Worm (Caenorhabditis elegans) whole organism, L1 larva: Measurements from ENCODE around the gene T28A11.22.

Source experiments
- C34B4.2 ChIP-seq: sonication (generic microtip); optimal IDR thresholded peaks from 2 replicates; lab custom pipeline; 2017; ENCODE audit warnings: mild to moderate bottlenecking, missing genetic modification characterization, missing compliant biosample characterization
- Y116A8C.19 ChIP-seq: sonication (generic microtip); optimal IDR thresholded peaks from 2 replicates; lab custom pipeline; 2016; ENCODE audit warnings: missing compliant biosample characterization, missing genetic modification characterization, borderline replicate concordance
- aha-1 ChIP-seq: fragments of 150-350 bp; optimal IDR thresholded peaks from 2 replicates; lab custom pipeline; 2014; ENCODE audit warnings: missing biosample characterization, missing genetic modification characterization
- alr-1 ChIP-seq: fragments of 200-800 bp; sonication (Bioruptor generic); optimal IDR thresholded peaks from 2 replicates; lab custom pipeline; 2018; ENCODE audit warnings: borderline replicate concordance, mild to moderate bottlenecking, missing genetic modification characterization, missing compliant biosample characterization
- blmp-1 ChIP-seq: fragments of 150-350 bp; optimal IDR thresholded peaks from 2 replicates; lab custom pipeline; 2014; ENCODE audit warnings: missing biosample characterization, missing genetic modification characterization
- ceh-82 ChIP-seq, 3 experiments: fragments of 150-350 bp in 1 of 3; sonication (generic microtip) in 2 of 3; optimal IDR thresholded peaks; 2 replicates each; lab custom pipeline; 2014 to 2017; ENCODE audit warnings: missing biosample characterization in 3 of 3, missing genetic modification characterization in 3 of 3
- ceh-88 ChIP-seq: fragments of 200-800 bp; sonication (Bioruptor generic); IDR thresholded peaks from 2 replicates; pipeline ENCODE4 v1.3.6; 2022; ENCODE audit warnings: missing genetic modification characterization, missing compliant biosample characterization
- efl-1 ChIP-seq, 4 experiments: fragments of 150-350 bp; optimal IDR thresholded peaks in 3 of 4; peaks in 1 of 4; 1 replicate in 1 of 4; 2 replicates in 3 of 4; lab custom pipeline; 2014; ENCODE audit warnings: missing biosample characterization in 2 of 4, missing genetic modification characterization in 2 of 4, missing genetic modification reagents in 2 of 4
- efl-3 ChIP-seq: fragments of 200-800 bp; sonication (Bioruptor generic); optimal IDR thresholded peaks from 2 replicates; lab custom pipeline; 2018; ENCODE audit warnings: mild to moderate bottlenecking, missing genetic modification characterization, missing compliant biosample characterization
- egl-13 ChIP-seq: sonication (generic microtip); optimal IDR thresholded peaks from 2 replicates; lab custom pipeline; 2016; ENCODE audit warnings: missing genotype, missing genetic modification reagents, missing genetic modification characterization, missing compliant biosample characterization
- egl-27 ChIP-seq, 2 experiments: fragments of 150-350 bp in 1 of 2; sonication (generic microtip); optimal IDR thresholded peaks; 3 replicates each; lab custom pipeline; 2017 to 2018; ENCODE audit warnings: missing biosample characterization in 2 of 2, missing genetic modification characterization in 2 of 2, missing genetic modification reagents in 2 of 2
- fkh-8 ChIP-seq: sonication (generic microtip); optimal IDR thresholded peaks from 2 replicates; lab custom pipeline; 2016; ENCODE audit warnings: mild to moderate bottlenecking, missing genetic modification characterization, missing compliant biosample characterization
- fos-1 ChIP-seq: fragments of 150-350 bp; optimal IDR thresholded peaks from 2 replicates; lab custom pipeline; 2014; ENCODE audit warnings: missing biosample characterization, missing genetic modification characterization
- hlh-17 ChIP-seq: fragments of 200-800 bp; sonication (Bioruptor generic); optimal IDR thresholded peaks from 2 replicates; lab custom pipeline; 2018; ENCODE audit warnings: missing genetic modification characterization, mild to moderate bottlenecking, missing compliant biosample characterization, moderate library complexity, borderline replicate concordance
- hlh-4 ChIP-seq: sonication (generic microtip); optimal IDR thresholded peaks from 2 replicates; lab custom pipeline; 2016; ENCODE audit warnings: mild to moderate bottlenecking, missing genetic modification characterization, missing compliant biosample characterization
- isw-1 ChIP-seq: fragments of 200-800 bp; sonication (Bioruptor generic); IDR thresholded peaks from 2 replicates; pipeline ENCODE4 v1.3.6; 2022; ENCODE audit warnings: missing genetic modification characterization, missing compliant biosample characterization
- lin-13 ChIP-seq: fragments of 150-350 bp; optimal IDR thresholded peaks from 2 replicates; lab custom pipeline; 2014; ENCODE audit warnings: missing biosample characterization, missing genetic modification reagents, missing genetic modification characterization
- lin-14 ChIP-seq: fragments of 200-800 bp; sonication (Bioruptor generic); optimal IDR thresholded peaks from 2 replicates; lab custom pipeline; 2018; ENCODE audit warnings: mild to moderate bottlenecking, missing genetic modification characterization, moderate library complexity, missing compliant biosample characterization
- lin-15B ChIP-seq: fragments of 150-350 bp; sonication (generic microtip); optimal IDR thresholded peaks from 3 replicates; lab custom pipeline; 2014; ENCODE audit warnings: missing biosample characterization, missing genetic modification characterization
- lin-35 ChIP-seq, 2 experiments: fragments of 150-350 bp; optimal IDR thresholded peaks; 2 replicates each; lab custom pipeline; 2014; ENCODE audit warnings: missing biosample characterization in 2 of 2, missing genetic modification characterization in 2 of 2, missing genetic modification reagents in 2 of 2
- lin-39 ChIP-seq: fragments of 150-350 bp; optimal IDR thresholded peaks from 2 replicates; lab custom pipeline; 2014; ENCODE audit warnings: missing biosample characterization, missing genetic modification reagents, missing genetic modification characterization
- lir-3 ChIP-seq: sonication (generic microtip); optimal IDR thresholded peaks from 2 replicates; lab custom pipeline; 2016; ENCODE audit warnings: mild to moderate bottlenecking, missing genetic modification characterization, moderate library complexity, missing compliant biosample characterization; ENCODE audit not compliant: poor library complexity
- mab-9 ChIP-seq: fragments of 200-800 bp; sonication (Bioruptor generic); IDR thresholded peaks from 2 replicates; pipeline ENCODE4 v1.3.6; 2022; ENCODE audit warnings: missing genetic modification reagents, missing genetic modification characterization, missing compliant biosample characterization
- mdl-1 ChIP-seq, 2 experiments: fragments of 150-350 bp; optimal IDR thresholded peaks; 2 replicates each; lab custom pipeline; 2014 to 2017; ENCODE audit warnings: missing biosample characterization in 2 of 2, missing genetic modification characterization in 2 of 2, inconsistent platforms in 1 of 2
- mep-1 ChIP-seq: fragments of 150-350 bp; optimal IDR thresholded peaks from 2 replicates; lab custom pipeline; 2014; ENCODE audit warnings: missing biosample characterization, missing genetic modification characterization
- nhr-11 ChIP-seq: fragments of 150-350 bp; optimal IDR thresholded peaks from 2 replicates; lab custom pipeline; 2014; ENCODE audit warnings: missing biosample characterization, missing genetic modification characterization
- nhr-12 ChIP-seq: sonication (generic microtip); optimal IDR thresholded peaks from 2 replicates; lab custom pipeline; 2017; ENCODE audit warnings: missing biosample characterization, missing genetic modification characterization
- nhr-19 ChIP-seq: fragments of 200-800 bp; sonication (Bioruptor generic); conservative IDR thresholded peaks from 2 replicates; pipeline ENCODE4 v1.3.6; 2022; ENCODE audit warnings: missing genetic modification characterization, missing compliant biosample characterization
- nhr-20 ChIP-seq: sonication (generic microtip); optimal IDR thresholded peaks from 2 replicates; lab custom pipeline; 2016; ENCODE audit warnings: mild to moderate bottlenecking, missing genetic modification characterization, missing compliant biosample characterization
- nhr-237 ChIP-seq: fragments of 150-350 bp; optimal IDR thresholded peaks from 2 replicates; lab custom pipeline; 2014; ENCODE audit warnings: missing biosample characterization, missing genetic modification characterization
- nhr-28 ChIP-seq: fragments of 150-350 bp; optimal IDR thresholded peaks from 2 replicates; lab custom pipeline; 2014; ENCODE audit warnings: missing biosample characterization, missing genetic modification characterization
- nhr-71 ChIP-seq: sonication (generic microtip); optimal IDR thresholded peaks from 2 replicates; lab custom pipeline; 2016; ENCODE audit warnings: mild to moderate bottlenecking, missing genetic modification characterization, moderate library complexity, missing compliant biosample characterization
- nhr-76 ChIP-seq: sonication (generic microtip); optimal IDR thresholded peaks from 2 replicates; lab custom pipeline; 2017; ENCODE audit warnings: missing biosample characterization, missing genetic modification characterization
- nhr-84 ChIP-seq: sonication (generic microtip); optimal IDR thresholded peaks from 2 replicates; lab custom pipeline; 2017; ENCODE audit warnings: missing biosample characterization, missing genetic modification characterization
- nhr-85 ChIP-seq: sonication (generic microtip); peaks from one replicate; lab custom pipeline; 2016; ENCODE audit warnings: missing genetic modification characterization, inconsistent platforms, missing compliant biosample characterization
- nhr-90 ChIP-seq: sonication (generic microtip); optimal IDR thresholded peaks from 2 replicates; lab custom pipeline; 2016; ENCODE audit warnings: mild to moderate bottlenecking, missing genetic modification characterization, missing compliant biosample characterization; ENCODE audit not compliant: poor library complexity
- pag-3 ChIP-seq: sonication (generic microtip); optimal IDR thresholded peaks from 2 replicates; lab custom pipeline; 2017; ENCODE audit warnings: missing genetic modification characterization, mild to moderate bottlenecking, missing compliant biosample characterization, antibody characterized with exemption, borderline replicate concordance; ENCODE audit not compliant: insufficient read depth
- pax-3 ChIP-seq: fragments of 200-800 bp; sonication (Bioruptor generic); optimal IDR thresholded peaks from 2 replicates; lab custom pipeline; 2018; ENCODE audit warnings: mild to moderate bottlenecking, missing genetic modification characterization, moderate library complexity, missing compliant biosample characterization
- pqm-1 ChIP-seq: sonication (generic microtip); optimal IDR thresholded peaks from 3 replicates; lab custom pipeline; 2017; ENCODE audit warnings: missing biosample characterization, missing genetic modification characterization
- rnt-1 ChIP-seq: sonication (generic microtip); optimal IDR thresholded peaks from 2 replicates; lab custom pipeline; 2016; ENCODE audit warnings: mild to moderate bottlenecking, missing genetic modification characterization, moderate library complexity, missing compliant biosample characterization
- skn-1 ChIP-seq: fragments of 150-350 bp; optimal IDR thresholded peaks from 2 replicates; lab custom pipeline; 2014; ENCODE audit warnings: missing biosample characterization, missing genetic modification characterization
- snpc-4 ChIP-seq: fragments of 150-350 bp; optimal IDR thresholded peaks from 2 replicates; lab custom pipeline; 2014; ENCODE audit warnings: missing biosample characterization, missing genetic modification characterization
- tlp-1 ChIP-seq: fragments of 150-350 bp; optimal IDR thresholded peaks from 2 replicates; lab custom pipeline; 2014; ENCODE audit warnings: missing biosample characterization, missing genetic modification characterization
- unc-130 ChIP-seq: fragments of 150-350 bp; optimal IDR thresholded peaks from 2 replicates; lab custom pipeline; 2017; ENCODE audit warnings: missing biosample characterization, missing genetic modification characterization, inconsistent platforms
- vab-15 ChIP-seq: sonication (generic microtip); optimal IDR thresholded peaks from 2 replicates; lab custom pipeline; 2017; ENCODE audit warnings: missing genotype, mild to moderate bottlenecking, missing genetic modification characterization, missing compliant biosample characterization
- ztf-11 ChIP-seq, 2 experiments: sonication (generic microtip); optimal IDR thresholded peaks; 2 replicates each; lab custom pipeline; 2016 to 2017; ENCODE audit warnings: missing genetic modification characterization in 2 of 2, missing biosample characterization in 1 of 2, missing compliant biosample characterization in 1 of 2
- ztf-4 ChIP-seq: fragments of 150-350 bp; optimal IDR thresholded peaks from 2 replicates; lab custom pipeline; 2014; ENCODE audit warnings: missing biosample characterization, missing genetic modification characterization

Gene T28A11.22

DNA sequence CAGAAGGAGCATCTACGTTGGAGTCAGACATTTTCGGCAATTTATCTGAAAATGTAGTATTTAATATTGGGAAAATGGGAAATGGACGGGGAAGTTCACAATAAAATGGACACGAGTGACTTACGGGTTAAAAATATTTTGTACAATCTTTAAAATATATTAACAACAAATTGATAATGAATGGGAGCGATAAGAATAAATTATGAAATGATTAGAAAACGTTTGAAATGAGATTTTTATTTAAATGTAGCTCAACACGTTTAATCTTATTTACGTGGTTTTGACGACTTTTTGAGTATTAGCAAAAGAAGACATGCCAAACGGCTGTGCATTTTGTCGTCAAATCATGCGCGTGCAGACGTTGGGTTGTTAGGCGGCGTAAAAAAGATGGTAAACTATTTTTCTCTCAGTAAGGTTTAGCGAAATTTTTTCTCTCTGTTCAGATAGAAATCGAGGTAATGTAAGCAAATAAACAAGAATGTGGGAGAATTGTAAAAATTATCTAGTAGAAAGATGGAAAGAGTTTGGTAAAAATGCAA, 20.8 kb downstream of the T28A11.22 start, which contains the start of gene fbxa-64 (continued):
- TF ChIP-seq nhr-90 (tag; lab: Kevin White, UChicago): no peak
- TF ChIP-seq mab-9 (GFP tag; lab: Robert Waterston, UW): no peak
- TF ChIP-seq nhr-11 (tag; lab: Kevin White, UChicago): no peak
- TF ChIP-seq nhr-76: no peak
- no peak for TF ChIP-seq isw-1 (GFP tag; lab: Robert Waterston, UW)
- TF ChIP-seq nhr-237 (tag; lab: Kevin White, UChicago): no peak
- no peak for TF ChIP-seq pag-3 (tag; lab: Kevin White, UChicago)
- TF ChIP-seq nhr-84 (tag; lab: Kevin White, UChicago): no peak
- TF ChIP-seq nhr-12 (tag; lab: Kevin White, UChicago): no peak
- no peak for TF ChIP-seq fkh-8
- TF ChIP-seq tlp-1 (tag; lab: Kevin White, UChicago): no peak
- TF ChIP-seq egl-27 (tag; optimal IDR thresholded peaks at IDR 0.05; lab: Kevin White, UChicago): no peak
- TF ChIP-seq lir-3 (tag; lab: Kevin White, UChicago): no peak
- no peak for TF ChIP-seq ztf-4
- TF ChIP-seq blmp-1 (tag; lab: Kevin White, UChicago): peak; percentile 14
- TF ChIP-seq lin-13 (GFP tag; lab: Kevin White, UChicago): no peak
- TF ChIP-seq mep-1: peak; percentile 50
- TF ChIP-seq pqm-1 (tag; lab: Kevin White, UChicago): no peak
- TF ChIP-seq ceh-88: no peak
- TF ChIP-seq efl-3 (GFP tag; lab: Kevin White, UChicago): no peak
- TF ChIP-seq lin-39 (tag; lab: Kevin White, UChicago): no peak
- no peak for TF ChIP-seq fos-1
- no peak for TF ChIP-seq snpc-4
- TF ChIP-seq Y116A8C.19 (tag; lab: Kevin White, UChicago): no peak
- TF ChIP-seq ceh-82 (tag; optimal IDR thresholded peaks at IDR 0.05; lab: Kevin White, UChicago): no peak
- TF ChIP-seq alr-1 (tag; lab: Kevin White, UChicago): no peak
- no peak for TF ChIP-seq unc-130 (tag; lab: Kevin White, UChicago)
- no peak for TF ChIP-seq C34B4.2 (tag; lab: Kevin White, UChicago)
- no peak for TF ChIP-seq nhr-85 (tag; lab: Kevin White, UChicago)
- no peak for TF ChIP-seq hlh-17
- no peak for TF ChIP-seq aha-1 (tag; lab: Kevin White, UChicago)

- TF ChIP-seq nhr-237 (tag; lab: Kevin White, UChicago) (no peak), alr-1 (tag; lab: Kevin White, UChicago) (no peak), mdl-1 (tag; optimal IDR thresholded peaks at IDR 0.05; lab: Kevin White, UChicago) (no peak), Y116A8C.19 (tag; lab: Kevin White, UChicago) (no peak), vab-15 (no peak), lin-14 (GFP tag; lab: Kevin White, UChicago) (peak; percentile 53), nhr-71 (peak; percentile 35), lin-35 (GFP tag; optimal IDR thresholded peaks at IDR 0.05; lab: Kevin White, UChicago) (no peak), rnt-1 (tag; lab: Kevin White, UChicago) (peak; percentile 65)
Measured at ce11 chrV:3279138-3279537, 21.8 kb downstream of the T28A11.22 start.

- TF ChIP-seq aha-1 (tag; lab: Kevin White, UChicago) (no peak), hlh-4 (no peak), nhr-12 (tag; lab: Kevin White, UChicago) (no peak), C34B4.2 (tag; lab: Kevin White, UChicago) (no peak), nhr-19 (GFP tag; lab: Robert Waterston, UW) (peak; percentile 14; the same call in 1 of the 2 replicates), nhr-71 (peak; percentile 56), pax-3 (tag; lab: Kevin White, UChicago) (no peak), mab-9 (GFP tag; lab: Robert Waterston, UW) (no peak), nhr-20 (tag; lab: Kevin White, UChicago) (no peak), lin-15B (tag; lab: Kevin White, UChicago) (no peak), efl-3 (GFP tag; lab: Kevin White, UChicago) (no peak), mep-1 (no peak), ztf-11 (tag; optimal IDR thresholded peaks at IDR 0.05; lab: Kevin White, UChicago) (no peak), skn-1 (tag; lab: Kevin White, UChicago) (no peak), nhr-28 (no peak), lin-14 (GFP tag; lab: Kevin White, UChicago) (peak; percentile 42), egl-27 (tag; optimal IDR thresholded peaks at IDR 0.05; lab: Kevin White, UChicago) (no peak), egl-13 (tag; lab: Kevin White, UChicago) (no peak), rnt-1 (tag; lab: Kevin White, UChicago) (peak; percentile 44), pag-3 (tag; lab: Kevin White, UChicago) (no peak), efl-1 (optimal IDR thresholded peaks at IDR 0.05; lab: Kevin White, UChicago) (no peak), efl-1 (GFP tag; optimal IDR thresholded peaks at IDR 0.05 in 1 of 2; lab: Kevin White, UChicago) (peak in 1 of 2 experiments; percentile 53)
Measured at ce11 chrV:3280009-3280408, 22.6 kb downstream of the T28A11.22 start, which contains the start of gene T28A11.2. Gene T28A11.2 (plus strand): TSS chrV:3280379.
